Fruit fly (Drosophila melanogaster) whole organism, wandering third instar larva: ENCODE measurements around the gene vih.

Experiments used
- Abd-B ChIP-seq: fragments of >200 bp; optimal IDR thresholded peaks from 2 replicates; lab custom pipeline; 2017; ENCODE audit warnings: missing biosample characterization, missing genetic modification characterization
- CG32264 ChIP-seq: fragments of 200-800 bp; sonication (Bioruptor generic); optimal IDR thresholded peaks from 2 replicates; lab custom pipeline; 2016; ENCODE audit warnings: missing biosample characterization, missing genetic modification characterization
- CG9705 ChIP-seq: fragments of 200-800 bp; sonication (Bioruptor generic); optimal IDR thresholded peaks from 2 replicates; lab custom pipeline; 2018; ENCODE audit warnings: missing biosample characterization, mild to moderate bottlenecking, missing genetic modification characterization
- CrebA ChIP-seq: fragments of 200-800 bp; sonication (Bioruptor generic); optimal IDR thresholded peaks from 2 replicates; lab custom pipeline; 2016; ENCODE audit warnings: missing biosample characterization, mild to moderate bottlenecking, missing genetic modification characterization, borderline replicate concordance
- Dfd ChIP-seq: fragments of >200 bp; optimal IDR thresholded peaks from 2 replicates; lab custom pipeline; 2017; ENCODE audit warnings: missing biosample characterization, missing genetic modification characterization
- Dif ChIP-seq: fragments of 200-275, 200-300 bp; sonication (Bioruptor generic); optimal IDR thresholded peaks from 2 replicates; lab custom pipeline; 2018; ENCODE audit warnings: missing biosample characterization, missing genetic modification characterization; ENCODE audit not compliant: partially characterized antibody
- GATAd ChIP-seq: sonication (Bioruptor generic); optimal IDR thresholded peaks from 2 replicates; lab custom pipeline; 2016; ENCODE audit warnings: missing biosample characterization, missing genetic modification characterization
- HLH106 ChIP-seq: fragments of 200-800 bp; optimal IDR thresholded peaks from 3 replicates; lab custom pipeline; 2019; ENCODE audit warnings: missing biosample characterization, mild to moderate bottlenecking, missing genetic modification characterization, moderate library complexity
- Hnf4 ChIP-seq: fragments of 200-800 bp; sonication (Bioruptor generic); optimal IDR thresholded peaks from 2 replicates; lab custom pipeline; 2016; ENCODE audit warnings: missing biosample characterization, mild to moderate bottlenecking, missing genetic modification characterization
- Hr78 ChIP-seq: fragments of >200 bp; optimal IDR thresholded peaks from 2 replicates; lab custom pipeline; 2017; ENCODE audit warnings: missing biosample characterization, missing genetic modification characterization
- Hr83 ChIP-seq: fragments of 200-300 bp; sonication (Bioruptor generic); optimal IDR thresholded peaks from 2 replicates; lab custom pipeline; 2016; ENCODE audit warnings: missing biosample characterization, mild to moderate bottlenecking, missing genetic modification characterization, moderate library complexity; ENCODE audit not compliant: poor library complexity, severe bottlenecking
- Jra ChIP-seq: sonication (Bioruptor generic); optimal IDR thresholded peaks from 2 replicates; lab custom pipeline; 2016; ENCODE audit warnings: missing biosample characterization, missing genetic modification characterization
- Mio ChIP-seq: sonication (Bioruptor generic); optimal IDR thresholded peaks from 2 replicates; lab custom pipeline; 2016; ENCODE audit warnings: missing biosample characterization, missing genetic modification characterization
- Myc ChIP-seq: fragments of >200 bp; optimal IDR thresholded peaks from 2 replicates; lab custom pipeline; 2017
- N ChIP-seq: fragments of >200 bp; optimal IDR thresholded peaks from 2 replicates; lab custom pipeline; 2018; ENCODE audit warnings: missing biosample characterization, missing external identifiers, missing genetic modification characterization
- OdsH ChIP-seq: fragments of 200-800 bp; sonication (Bioruptor generic); optimal IDR thresholded peaks from 2 replicates; lab custom pipeline; 2016; ENCODE audit warnings: missing biosample characterization, mild to moderate bottlenecking, missing genetic modification characterization
- Rel ChIP-seq, 2 experiments: fragments of 200-800 bp; sonication (Bioruptor generic) in 1 of 2; optimal IDR thresholded peaks; 2 replicates in 1 of 2; 3 replicates in 1 of 2; lab custom pipeline; 2016 to 2019; ENCODE audit warnings: mild to moderate bottlenecking in 2 of 2, missing biosample characterization in 2 of 2, missing genetic modification characterization in 2 of 2, moderate library complexity in 1 of 2
- Sp1 ChIP-seq: fragments of 200-800 bp; sonication (Bioruptor generic); optimal IDR thresholded peaks from 3 replicates; lab custom pipeline; 2019; ENCODE audit warnings: missing biosample characterization, mild to moderate bottlenecking, missing genetic modification characterization, moderate library complexity
- Vsx2 ChIP-seq: fragments of 200-300, 225-300 bp; sonication (Bioruptor generic); optimal IDR thresholded peaks from 2 replicates; lab custom pipeline; 2018; ENCODE audit warnings: missing biosample characterization, missing genetic modification characterization; ENCODE audit not compliant: partially characterized antibody
- br ChIP-seq: fragments of 200-800 bp; sonication (Bioruptor generic); optimal IDR thresholded peaks from 2 replicates; lab custom pipeline; 2016; ENCODE audit warnings: missing biosample characterization, missing genetic modification characterization
- brk ChIP-seq: fragments of 200-800 bp; sonication (Bioruptor generic); optimal IDR thresholded peaks from 2 replicates; lab custom pipeline; 2016; ENCODE audit warnings: missing biosample characterization, mild to moderate bottlenecking, missing genetic modification characterization
- dl ChIP-seq, 2 experiments: fragments of 175-275, 200-275 bp in 1 of 2; fragments of 200-275 bp in 1 of 2; sonication (Bioruptor generic); optimal IDR thresholded peaks; lab custom pipeline; 2018; ENCODE audit warnings: mild to moderate bottlenecking in 2 of 2, missing biosample characterization in 2 of 2, missing genetic modification characterization in 2 of 2, moderate library complexity in 2 of 2; ENCODE audit not compliant: partially characterized antibody in 2 of 2, insufficient read depth in 1 of 2
- dmrt93B ChIP-seq: fragments of 200-800 bp; sonication (Bioruptor generic); optimal IDR thresholded peaks from 2 replicates; lab custom pipeline; 2018; ENCODE audit warnings: missing biosample characterization, mild to moderate bottlenecking, missing genetic modification characterization
- dsf ChIP-seq: sonication (Bioruptor generic); optimal IDR thresholded peaks from 2 replicates; lab custom pipeline; 2016; ENCODE audit warnings: missing biosample characterization, missing genetic modification characterization, borderline replicate concordance
- ey ChIP-seq: fragments of 200-800 bp; sonication (Bioruptor generic); optimal IDR thresholded peaks from 2 replicates; lab custom pipeline; 2016; ENCODE audit warnings: missing biosample characterization, missing genetic modification characterization
- foxo ChIP-seq, 2 experiments: fragments of 200-800 bp; sonication (Bioruptor generic); optimal IDR thresholded peaks; 2 replicates in 1 of 2; 3 replicates in 1 of 2; lab custom pipeline; 2016 to 2017; ENCODE audit warnings: missing biosample characterization in 2 of 2, missing genetic modification characterization in 2 of 2
- fru ChIP-seq: fragments of 200-800 bp; sonication (Bioruptor generic); optimal IDR thresholded peaks from 3 replicates; lab custom pipeline; 2016; ENCODE audit warnings: missing biosample characterization, mild to moderate bottlenecking, missing genetic modification characterization
- h ChIP-seq: fragments of 200-800 bp; sonication (Bioruptor generic); optimal IDR thresholded peaks from 3 replicates; lab custom pipeline; 2016; ENCODE audit warnings: missing biosample characterization, mild to moderate bottlenecking, missing genetic modification characterization
- jim ChIP-seq: fragments of 175-275, 200-325 bp; sonication (Bioruptor generic); optimal IDR thresholded peaks from 2 replicates; lab custom pipeline; 2016; ENCODE audit warnings: missing biosample characterization, mild to moderate bottlenecking, missing genetic modification characterization
- lola ChIP-seq: fragments of >200 bp; optimal IDR thresholded peaks from 2 replicates; lab custom pipeline; 2017; ENCODE audit warnings: missing biosample characterization, missing genetic modification characterization
- pan ChIP-seq: fragments of >200 bp; optimal IDR thresholded peaks from 2 replicates; lab custom pipeline; 2017
- psq ChIP-seq: fragments of 200-800 bp; sonication (Bioruptor generic); optimal IDR thresholded peaks from 3 replicates; lab custom pipeline; 2017; ENCODE audit warnings: missing biosample characterization, mild to moderate bottlenecking, missing genetic modification characterization, moderate library complexity
- rgr ChIP-seq: fragments of 200-800 bp; sonication (Bioruptor generic); optimal IDR thresholded peaks from 3 replicates; lab custom pipeline; 2016; ENCODE audit warnings: missing biosample characterization, mild to moderate bottlenecking, missing genetic modification characterization
- sage ChIP-seq: fragments of 200-800 bp; sonication (Bioruptor generic); optimal IDR thresholded peaks from 2 replicates; lab custom pipeline; 2016; ENCODE audit warnings: missing biosample characterization, mild to moderate bottlenecking, missing genetic modification characterization
- sv ChIP-seq: fragments of 200-800 bp; sonication (Bioruptor generic); optimal IDR thresholded peaks from 3 replicates; lab custom pipeline; 2016; ENCODE audit warnings: missing biosample characterization, missing genetic modification characterization
- tai ChIP-seq: sonication (Bioruptor generic); optimal IDR thresholded peaks from 2 replicates; lab custom pipeline; 2016; ENCODE audit warnings: missing biosample characterization, missing genetic modification characterization
- usp ChIP-seq: fragments of >200 bp; optimal IDR thresholded peaks from 2 replicates; lab custom pipeline; 2017; ENCODE audit warnings: missing biosample characterization, missing genetic modification characterization
- woc ChIP-seq: sonication (Bioruptor generic); optimal IDR thresholded peaks from 2 replicates; lab custom pipeline; 2016; ENCODE audit warnings: missing biosample characterization, mild to moderate bottlenecking, missing genetic modification characterization

vih gene

dm6 chr3L:12461953-12462352 lies 42.1 kb upstream of the vih start:
- no peak for TF ChIP-seq usp (GFP tag; lab: Kevin White, UChicago)
- TF ChIP-seq HLH106 (tag; lab: Kevin White, UChicago) = no peak
- no peak for TF ChIP-seq h (GFP tag; lab: Kevin White, UChicago)
- TF ChIP-seq OdsH (GFP tag; lab: Kevin White, UChicago) = no peak
- no peak for TF ChIP-seq foxo (GFP tag; optimal IDR thresholded peaks at IDR 0.05; lab: Kevin White, UChicago)
- no peak for TF ChIP-seq Hr83 (GFP tag; lab: Kevin White, UChicago)
- no peak for TF ChIP-seq brk (GFP tag; lab: Kevin White, UChicago)
- no peak for TF ChIP-seq rgr (GFP tag; lab: Kevin White, UChicago)
- no peak for TF ChIP-seq Rel (GFP tag; optimal IDR thresholded peaks at IDR 0.05; lab: Kevin White, UChicago)
- TF ChIP-seq Rel (tag; optimal IDR thresholded peaks at IDR 0.05; lab: Kevin White, UChicago) = no peak
- no peak for TF ChIP-seq jim
- no peak for TF ChIP-seq CG32264 (GFP tag; lab: Kevin White, UChicago)
- no peak for TF ChIP-seq CrebA (GFP tag; lab: Kevin White, UChicago)
- TF ChIP-seq Abd-B = no peak
- TF ChIP-seq Jra (GFP tag; lab: Kevin White, UChicago) = no peak
- no peak for TF ChIP-seq CG9705 (GFP tag; lab: Kevin White, UChicago)
- TF ChIP-seq psq (GFP tag; lab: Kevin White, UChicago) = no peak

- TF ChIP-seq GATAd (GFP tag; lab: Kevin White, UChicago) (no peak), brk (GFP tag; lab: Kevin White, UChicago) (no peak), Dfd (GFP tag; lab: Kevin White, UChicago) (peak; percentile 73)
Measured at dm6 chr3L:12463580-12463979, 40.5 kb upstream of the vih start.

dm6 chr3L:12465229-12465628 lies 38.9 kb upstream of the vih start:
- peak; percentile 49 for TF ChIP-seq HLH106 (tag; lab: Kevin White, UChicago)
- no peak for TF ChIP-seq GATAd (GFP tag; lab: Kevin White, UChicago)
- TF ChIP-seq brk (GFP tag; lab: Kevin White, UChicago) = no peak
- peak; percentile 32 for TF ChIP-seq fru (GFP tag; lab: Kevin White, UChicago)
- no peak for TF ChIP-seq h (GFP tag; lab: Kevin White, UChicago)

- TF ChIP-seq Rel (GFP tag; optimal IDR thresholded peaks at IDR 0.05; lab: Kevin White, UChicago) = no peak
- TF ChIP-seq Rel (tag; optimal IDR thresholded peaks at IDR 0.05; lab: Kevin White, UChicago) = peak; percentile 24
- TF ChIP-seq Myc (lab: Kevin White, UChicago) = no peak
- peak; percentile 15 for TF ChIP-seq brk (GFP tag; lab: Kevin White, UChicago)
- TF ChIP-seq sv (GFP tag; lab: Kevin White, UChicago) = no peak
- peak; percentile 1 for TF ChIP-seq fru (GFP tag; lab: Kevin White, UChicago)
- no peak for TF ChIP-seq foxo (GFP tag; optimal IDR thresholded peaks at IDR 0.05; lab: Kevin White, UChicago)
- no peak for TF ChIP-seq usp (GFP tag; lab: Kevin White, UChicago)
- no peak for TF ChIP-seq N (GFP tag; lab: Kevin White, UChicago)
- TF ChIP-seq Hr83 (GFP tag; lab: Kevin White, UChicago) = peak; percentile 57
- TF ChIP-seq GATAd (GFP tag; lab: Kevin White, UChicago) = no peak
- TF ChIP-seq lola (GFP tag; lab: Kevin White, UChicago) = no peak
- TF ChIP-seq Mio (GFP tag; lab: Kevin White, UChicago) = no peak
- TF ChIP-seq Vsx2 = peak; percentile 95
- peak; percentile 23 for TF ChIP-seq Hnf4
- TF ChIP-seq CG9705 (GFP tag; lab: Kevin White, UChicago) = no peak
- no peak for TF ChIP-seq CG32264 (GFP tag; lab: Kevin White, UChicago)
- TF ChIP-seq CrebA (GFP tag; lab: Kevin White, UChicago) = no peak
- TF ChIP-seq dl (GFP tag; optimal IDR thresholded peaks at IDR 0.05; lab: Kevin White, UChicago; ENCODE audit: insufficient read depth in 1 of 2, partially characterized antibody in 2 of 2) = peak in 1 of 2 experiments; percentile 57
- TF ChIP-seq dmrt93B (GFP tag; lab: Kevin White, UChicago) = no peak
- peak; percentile 6 for TF ChIP-seq br (GFP tag; lab: Kevin White, UChicago)
- no peak for TF ChIP-seq rgr (GFP tag; lab: Kevin White, UChicago)
- TF ChIP-seq psq (GFP tag; lab: Kevin White, UChicago) = peak; percentile 84
- TF ChIP-seq sage (GFP tag; lab: Kevin White, UChicago) = no peak
- peak; percentile 46 for TF ChIP-seq h (GFP tag; lab: Kevin White, UChicago)
- no peak for TF ChIP-seq jim
- no peak for TF ChIP-seq Dfd (GFP tag; lab: Kevin White, UChicago)
- TF ChIP-seq woc (GFP tag; lab: Kevin White, UChicago) = no peak
- no peak for TF ChIP-seq OdsH (GFP tag; lab: Kevin White, UChicago)
- no peak for TF ChIP-seq ey (GFP tag; lab: Kevin White, UChicago)
- no peak for TF ChIP-seq Abd-B
- no peak for TF ChIP-seq dsf (GFP tag; lab: Kevin White, UChicago)
- TF ChIP-seq tai = no peak
- no peak for TF ChIP-seq pan (lab: Kevin White, UChicago)
- TF ChIP-seq HLH106 (tag; lab: Kevin White, UChicago) = no peak
- TF ChIP-seq Hr78 (GFP tag; lab: Kevin White, UChicago) = no peak
- TF ChIP-seq Jra (GFP tag; lab: Kevin White, UChicago) = no peak
- no peak for TF ChIP-seq Sp1 (GFP tag; lab: Kevin White, UChicago)
- TF ChIP-seq Dif (GFP tag; lab: Kevin White, UChicago) = peak; percentile 66
- TF ChIP-seq, all 38 proteins: peak for 11
Measured at dm6 chr3L:12468016-12468415, 36.1 kb upstream of the vih start, which contains the start of gene eyg. TSS of gene eyg (minus strand) at chr3L:12468021.
